Worm (Caenorhabditis elegans) whole organism, midembryonic: ENCODE measurements around the gene Y53G8B.1.

ENCODE experiments used
- T22C8.4 ChIP-seq: fragments of 200-800 bp; sonication (Bioruptor generic); IDR thresholded peaks from 2 replicates; pipeline ENCODE4 v1.3.6; 2022; ENCODE audit warnings: missing genetic modification characterization, missing compliant biosample characterization
- cog-1 ChIP-seq: sonication (generic microtip); optimal IDR thresholded peaks from 2 replicates; lab custom pipeline; 2016; ENCODE audit warnings: missing genetic modification characterization, missing compliant biosample characterization
- flt-1 ChIP-seq: fragments of 200-800 bp; sonication (Bioruptor generic); IDR thresholded peaks from 2 replicates; pipeline ENCODE4 v1.3.6; 2022; ENCODE audit warnings: missing genetic modification characterization, missing compliant biosample characterization
- klf-2 ChIP-seq: fragments of 200-800 bp; sonication (Bioruptor generic); conservative IDR thresholded peaks from 2 replicates; pipeline ENCODE4 v1.3.6; 2022; ENCODE audit warnings: missing genetic modification reagents, missing genetic modification characterization, missing compliant biosample characterization
- med-1 ChIP-seq: sonication (generic microtip); optimal IDR thresholded peaks from 2 replicates; lab custom pipeline; 2017; ENCODE audit warnings: missing genetic modification characterization, mild to moderate bottlenecking, missing compliant biosample characterization, antibody characterized with exemption, missing genetic modification reagents; ENCODE audit not compliant: insufficient read depth
- ref-1 ChIP-seq: fragments of 200-800 bp; sonication (Bioruptor generic); conservative IDR thresholded peaks from 2 replicates; pipeline ENCODE4 v1.3.6; 2022; ENCODE audit warnings: missing genetic modification reagents, missing genetic modification characterization, missing compliant biosample characterization
- tab-1 ChIP-seq: fragments of 200-800 bp; sonication (Bioruptor generic); IDR thresholded peaks from 2 replicates; pipeline ENCODE4 v1.3.6; 2022; ENCODE audit warnings: missing genetic modification characterization, missing compliant biosample characterization
- ztf-23 ChIP-seq: fragments of 200-800 bp; sonication (Bioruptor generic); IDR thresholded peaks from 2 replicates; pipeline ENCODE4 v1.3.6; 2022; ENCODE audit warnings: missing genetic modification reagents, missing genetic modification characterization, missing compliant biosample characterization
- ztf-29 ChIP-seq: fragments of 200-800 bp; sonication (Bioruptor generic); IDR thresholded peaks from 2 replicates; pipeline ENCODE4 v1.3.6; 2022; ENCODE audit warnings: missing genetic modification reagents, missing genetic modification characterization, missing compliant biosample characterization

DNA sequence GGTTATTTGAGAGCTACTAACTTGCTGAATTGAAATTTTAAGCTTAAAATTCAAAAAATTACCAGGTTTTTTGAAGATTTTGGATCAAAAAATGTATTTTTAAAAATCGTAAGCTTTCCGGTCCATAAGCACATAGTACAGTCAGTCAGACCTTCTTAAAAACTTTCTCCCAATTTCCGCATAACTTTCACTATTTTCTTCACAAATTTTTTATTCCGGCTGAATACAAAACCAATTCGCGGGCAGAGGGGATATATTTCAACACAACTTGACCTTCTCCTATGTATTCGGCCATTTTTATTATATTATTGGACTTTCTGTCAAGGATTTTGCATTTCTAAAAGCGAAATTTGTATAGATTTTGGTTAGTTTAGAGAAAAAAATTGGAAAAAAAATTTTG, 31.4 kb downstream of the Y53G8B.1 start:
- TF ChIP-seq cog-1 (no peak), klf-2 (GFP tag; lab: Robert Waterston, UW) (no peak), flt-1 (GFP tag; lab: Robert Waterston, UW) (no peak), T22C8.4 (GFP tag; lab: Robert Waterston, UW) (no peak), ztf-29 (GFP tag; lab: Robert Waterston, UW) (no peak), ref-1 (GFP tag; lab: Robert Waterston, UW) (no peak), tab-1 (no peak), ztf-23 (GFP tag; lab: Robert Waterston, UW) (no peak), med-1 (no peak)
